Worm (Caenorhabditis elegans): ENCODE data around the gene mdl-1.

Gene mdl-1

DNA sequence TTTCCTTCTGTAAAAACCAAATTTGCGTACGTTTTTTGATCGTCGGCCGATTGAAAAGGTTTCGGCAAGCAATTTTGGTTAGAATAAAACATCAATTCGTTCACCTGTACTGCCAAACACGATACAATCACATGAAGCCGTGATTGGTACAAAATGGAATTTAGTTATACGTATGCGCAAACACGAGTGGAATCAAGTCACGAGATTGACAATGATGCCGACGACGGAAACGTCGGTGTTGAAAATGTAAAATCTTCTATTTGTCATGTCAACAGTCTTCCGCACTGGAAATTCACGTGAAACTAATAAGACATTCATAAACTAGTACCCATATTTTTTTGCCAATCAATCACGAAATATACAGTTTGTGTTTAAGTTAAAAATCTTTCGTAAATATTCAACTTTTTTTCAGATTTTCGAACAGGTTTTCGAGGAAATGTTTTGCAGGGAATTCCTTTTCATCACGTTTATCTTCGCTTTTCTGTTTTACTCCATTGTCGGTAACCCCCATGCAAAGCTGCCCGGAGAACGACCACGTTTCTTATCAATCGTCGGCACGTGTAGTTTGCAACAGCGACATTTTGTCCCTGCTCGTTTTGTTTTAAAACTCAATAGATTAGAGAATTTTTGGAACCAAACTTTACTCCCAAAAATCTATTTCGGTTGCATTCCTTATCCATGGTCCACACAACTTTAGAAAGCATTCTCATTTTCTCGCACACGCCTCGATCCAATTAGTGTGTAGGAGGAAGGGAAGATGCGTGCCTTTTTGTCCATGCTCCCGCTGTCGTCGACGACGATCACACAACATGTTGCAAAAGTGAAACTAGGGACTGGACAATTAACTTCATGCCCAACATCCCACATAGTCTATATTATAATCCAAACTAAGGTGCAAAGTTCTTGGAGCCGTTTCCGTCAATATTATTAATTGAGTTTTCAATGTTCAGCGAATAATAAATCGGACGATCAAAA lies 2.8 kb upstream of the mdl-1 start (continued):
- no peak for TF ChIP-seq unc-130 (GFP tag; optimal IDR thresholded peaks at IDR 0.05)
- TF ChIP-seq F49E8.2 (tag; optimal IDR thresholded peaks at IDR 0.05; ENCODE audit: insufficient read depth): no peak
- TF ChIP-seq ceh-58 (GFP tag; IDR thresholded peaks at IDR 0.05): no peak
- TF ChIP-seq gei-17 (GFP tag; optimal IDR thresholded peaks at IDR 0.05): no peak
- no peak for TF ChIP-seq madf-10 (tag; optimal IDR thresholded peaks at IDR 0.05)
- no peak for TF ChIP-seq egl-18 (GFP tag; IDR thresholded peaks at IDR 0.05)
- TF ChIP-seq C06A6.2 (GFP tag; conservative IDR thresholded peaks at IDR 0.05): no peak
- TF ChIP-seq let-526 (GFP tag; IDR thresholded peaks at IDR 0.05): no peak
- no peak for TF ChIP-seq nfyb-1 (GFP tag; IDR thresholded peaks at IDR 0.05)
- no peak for TF ChIP-seq sdz-38 (tag; optimal IDR thresholded peaks at IDR 0.05)
- 0 out of 2 replicates have a peak, but pooled peaks have one; percentile 12 for TF ChIP-seq mcd-1 (GFP tag; IDR thresholded peaks at IDR 0.05)
- TF ChIP-seq lin-35 (GFP tag; optimal IDR thresholded peaks at IDR 0.05): no peak
- no peak for TF ChIP-seq lag-1 (GFP tag; IDR thresholded peaks at IDR 0.05)
- no peak for TF ChIP-seq cebp-1 (GFP tag; IDR thresholded peaks at IDR 0.05)
- peak; percentile 31 for TF ChIP-seq cebp-1 (tag; optimal IDR thresholded peaks at IDR 0.05)
- no peak for TF ChIP-seq athp-1 (tag; optimal IDR thresholded peaks at IDR 0.05)
- TF ChIP-seq ztf-26 (tag; optimal IDR thresholded peaks at IDR 0.05): peak; percentile 51
- no peak for TF ChIP-seq sea-2 (GFP tag; IDR thresholded peaks at IDR 0.05)
- no peak for TF ChIP-seq nfya-2 (GFP tag; IDR thresholded peaks at IDR 0.05)
- TF ChIP-seq F33H1.4 (GFP tag; IDR thresholded peaks at IDR 0.05): no peak
- no peak for TF ChIP-seq rec-8 (tag; optimal IDR thresholded peaks at IDR 0.05)
- no peak for TF ChIP-seq T07F8.4 (tag; optimal IDR thresholded peaks at IDR 0.05)
- no peak for TF ChIP-seq B0261.1 (tag; optimal IDR thresholded peaks at IDR 0.05)
- TF ChIP-seq mes-4 (tag; optimal IDR thresholded peaks at IDR 0.05): no peak
- TF ChIP-seq pbrm-1 (GFP tag; IDR thresholded peaks at IDR 0.05): no peak
- TF ChIP-seq lin-54 (GFP tag; optimal IDR thresholded peaks at IDR 0.05): no peak
- TF ChIP-seq hsf-1 (GFP tag; IDR thresholded peaks at IDR 0.05): no peak
- no peak for TF ChIP-seq egrh-3 (GFP tag; IDR thresholded peaks at IDR 0.05)
- no peak for TF ChIP-seq fkh-3 (tag; optimal IDR thresholded peaks at IDR 0.05)
- TF ChIP-seq Y67H2A.10 (GFP tag; conservative IDR thresholded peaks at IDR 0.05): no peak
- TF ChIP-seq dox-1 (GFP tag; IDR thresholded peaks at IDR 0.05): 0 out of 2 replicates have a peak, but pooled peaks have one; percentile 10
- TF ChIP-seq rcor-1 (GFP tag; IDR thresholded peaks at IDR 0.05): no peak
- no peak for TF ChIP-seq ceh-91 (GFP tag; IDR thresholded peaks at IDR 0.05)
- TF ChIP-seq ceh-40 (GFP tag; IDR thresholded peaks at IDR 0.05): no peak
- TF ChIP-seq ZK185.1 (tag; optimal IDR thresholded peaks at IDR 0.05; ENCODE audit: poor library complexity, severe bottlenecking): no peak
- no peak for TF ChIP-seq let-607 (tag; optimal IDR thresholded peaks at IDR 0.05)
- TF ChIP-seq madf-3 (GFP tag; IDR thresholded peaks at IDR 0.05): no peak
- no peak for TF ChIP-seq hrde-1 (tag; optimal IDR thresholded peaks at IDR 0.05; ENCODE audit: borderline replicate concordance)
- no peak for TF ChIP-seq nhr-90 (tag; optimal IDR thresholded peaks at IDR 0.05)
- TF ChIP-seq egl-44 (GFP tag; IDR thresholded peaks at IDR 0.05): no peak
- no peak for TF ChIP-seq F10E7.11 (tag; optimal IDR thresholded peaks at IDR 0.05)

All from whole organism, young adult.